Comparison of ENCODE assay signal across 2 fruit fly cellular contexts in the genomic region with DNA sequence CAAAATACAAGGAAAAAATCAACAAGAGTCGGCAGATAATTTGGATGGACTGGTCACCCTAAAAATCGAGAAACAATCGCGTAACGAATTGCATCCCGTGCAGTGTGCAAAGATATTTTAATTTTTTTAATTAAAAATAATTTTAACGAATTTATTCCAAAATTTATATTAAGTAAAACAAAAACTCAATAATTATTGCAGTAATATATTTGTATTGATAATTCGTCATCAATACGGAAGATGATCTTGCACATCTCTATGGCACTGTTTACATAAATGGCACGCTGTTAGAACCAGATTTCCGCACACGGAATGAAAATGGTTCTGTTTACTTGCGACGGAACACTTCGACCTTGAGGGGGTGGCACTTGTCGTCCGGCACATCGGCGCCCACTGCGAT.
A peak's percentile ranks its signal among the peaks of the same experiment; 100 is the strongest.
TF ChIP-seq lines count a peak whose summit lies in the region.

A gene (minus strand): TSS at position 52 of the 400 bp plus-strand sequence.

TF ChIP-seq in whole organism, embryonic, 481 proteins besides CTCF, POLR2A, EP300 and RAD21 (continued from another document and continues in another):
- TF ChIP-seq Asciz (GFP tag; optimal IDR thresholded peaks at IDR 0.05; lab: Kevin White, UChicago) (no peak), cg (GFP tag; optimal IDR thresholded peaks at IDR 0.05; lab: Kevin White, UChicago) (no peak), CG1529 (GFP tag; optimal IDR thresholded peaks at IDR 0.05; lab: Kevin White, UChicago) (peak; percentile 69), CHES-1-like (GFP tag; optimal IDR thresholded peaks at IDR 0.05; lab: Kevin White, UChicago) (peak; percentile 1), tio (GFP tag; optimal IDR thresholded peaks at IDR 0.05; lab: Kevin White, UChicago) (no peak), pb (GFP tag; optimal IDR thresholded peaks at IDR 0.05; lab: Kevin White, UChicago) (no peak), CG7556 (GFP tag; optimal IDR thresholded peaks at IDR 0.05; lab: Kevin White, UChicago) (peak; percentile 89), CG2678 (tag; optimal IDR thresholded peaks at IDR 0.05; lab: Kevin White, UChicago) (peak; percentile 93), ap (GFP tag; IDR thresholded peaks at IDR 0.05; lab: Robert Waterston, UW) (peak; percentile 92), CG8089 (GFP tag; optimal IDR thresholded peaks at IDR 0.05; lab: Kevin White, UChicago) (no peak), pzg (GFP tag; optimal IDR thresholded peaks at IDR 0.05; lab: Kevin White, UChicago) (peak; percentile 21), Fer2 (tag; optimal IDR thresholded peaks at IDR 0.05; lab: Kevin White, UChicago) (peak; percentile 80), Rfx (GFP tag; IDR thresholded peaks at IDR 0.05; lab: Robert Waterston, UW) (peak; percentile 98), CG13894 (tag; optimal IDR thresholded peaks at IDR 0.05; lab: Kevin White, UChicago) (no peak), croc (GFP tag; conservative IDR thresholded peaks at IDR 0.05; lab: Robert Waterston, UW) (peak; percentile 94), repo (GFP tag; optimal IDR thresholded peaks at IDR 0.05; lab: Kevin White, UChicago) (no peak), ac (GFP tag; optimal IDR thresholded peaks at IDR 0.05; lab: Kevin White, UChicago) (peak; percentile 42), E2f1 (GFP tag; IDR thresholded peaks at IDR 0.05; lab: Robert Waterston, UW) (peak; percentile 97), CG1832 (GFP tag; optimal IDR thresholded peaks at IDR 0.05; lab: Kevin White, UChicago) (no peak), Hand (GFP tag; optimal IDR thresholded peaks at IDR 0.05; lab: Kevin White, UChicago) (peak; percentile 8), CG12071 (GFP tag; optimal IDR thresholded peaks at IDR 0.05; lab: Kevin White, UChicago) (no peak), slou (GFP tag; optimal IDR thresholded peaks at IDR 0.05; lab: Kevin White, UChicago) (peak; percentile 73), ash1 (GFP tag; optimal IDR thresholded peaks at IDR 0.05; lab: Kevin White, UChicago) (no peak), CG7839 (tag; optimal IDR thresholded peaks at IDR 0.05; lab: Kevin White, UChicago) (peak; percentile 93), pita (GFP tag; optimal IDR thresholded peaks at IDR 0.05; lab: Kevin White, UChicago) (no peak), CG7745 (tag; optimal IDR thresholded peaks at IDR 0.05; lab: Kevin White, UChicago) (no peak), sim (GFP tag; IDR thresholded peaks at IDR 0.05; lab: Robert Waterston, UW) (peak; percentile 88; the same call in 1 of the 2 replicates), CG32772 (GFP tag; IDR thresholded peaks at IDR 0.05; lab: Robert Waterston, UW) (peak; percentile 99), jing (GFP tag; optimal IDR thresholded peaks at IDR 0.05; lab: Kevin White, UChicago) (peak; percentile 56), phol (tag; optimal IDR thresholded peaks at IDR 0.05; lab: Kevin White, UChicago) (peak; percentile 95), CG5245 (GFP tag; optimal IDR thresholded peaks at IDR 0.05; lab: Kevin White, UChicago) (peak; percentile 83), Tbp (GFP tag; optimal IDR thresholded peaks at IDR 0.05; lab: Kevin White, UChicago) (no peak), CG6791 (GFP tag; IDR thresholded peaks at IDR 0.05; lab: Robert Waterston, UW; ENCODE audit: partially characterized antibody) (no peak), CG12299 (tag; optimal IDR thresholded peaks at IDR 0.05; lab: Kevin White, UChicago) (peak; percentile 78), CG1024 (GFP tag; IDR thresholded peaks at IDR 0.05; lab: Robert Waterston, UW) (peak; percentile 86), Eip74EF (GFP tag; optimal IDR thresholded peaks at IDR 0.05; lab: Kevin White, UChicago) (peak in 1 of 2 experiments; percentile 86), grn (GFP tag; optimal IDR thresholded peaks at IDR 0.05; lab: Kevin White, UChicago) (no peak), p53 (GFP tag; optimal IDR thresholded peaks at IDR 0.05; lab: Kevin White, UChicago) (no peak), CG10209 (GFP tag; optimal IDR thresholded peaks at IDR 0.05; lab: Kevin White, UChicago) (peak; percentile 92), dmrt11E (tag; optimal IDR thresholded peaks at IDR 0.05; lab: Kevin White, UChicago) (peak; percentile 92), Myb (GFP tag; optimal IDR thresholded peaks at IDR 0.05; lab: Kevin White, UChicago) (peak; percentile 2), h (optimal IDR thresholded peaks at IDR 0.05; lab: Kevin White, UChicago) (no peak), CG11085 (GFP tag; IDR thresholded peaks at IDR 0.05; lab: Robert Waterston, UW) (peak; percentile 95), CG1647 (GFP tag; optimal IDR thresholded peaks at IDR 0.05; lab: Kevin White, UChicago) (peak; percentile 8), CG9215 (GFP tag; IDR thresholded peaks at IDR 0.05; lab: Robert Waterston, UW) (peak; percentile 96), CG11093 (GFP tag; IDR thresholded peaks at IDR 0.05; lab: Robert Waterston, UW) (peak; percentile 94), sc (optimal IDR thresholded peaks at IDR 0.05; lab: Kevin White, UChicago) (no peak), sc (GFP tag; optimal IDR thresholded peaks at IDR 0.05; lab: Kevin White, UChicago) (peak; percentile 74), CG14860 (GFP tag; IDR thresholded peaks at IDR 0.05; lab: Robert Waterston, UW; ENCODE audit: partially characterized antibody) (no peak), Kr (GFP tag; optimal IDR thresholded peaks at IDR 0.05; lab: Kevin White, UChicago) (no peak), Mrtf (GFP tag; IDR thresholded peaks at IDR 0.05; lab: Robert Waterston, UW) (peak; percentile 95), zfh1 (GFP tag; IDR thresholded peaks at IDR 0.05; lab: Robert Waterston, UW) (peak; percentile 98), CG4404 (GFP tag; IDR thresholded peaks at IDR 0.05; lab: Robert Waterston, UW) (peak; percentile 98), Rx (GFP tag; IDR thresholded peaks at IDR 0.05; lab: Robert Waterston, UW) (peak; percentile 93), CG30020 (tag; optimal IDR thresholded peaks at IDR 0.05; lab: Kevin White, UChicago) (peak; percentile 72), CG15696 (tag; optimal IDR thresholded peaks at IDR 0.05; lab: Kevin White, UChicago) (peak; percentile 90), H15 (GFP tag; IDR thresholded peaks at IDR 0.05; lab: Robert Waterston, UW) (peak; percentile 97), Dp (GFP tag; optimal IDR thresholded peaks at IDR 0.05; lab: Kevin White, UChicago) (peak; percentile 20), E2f2 (GFP tag; IDR thresholded peaks at IDR 0.05; lab: Robert Waterston, UW) (peak; percentile 76), CG4820 (GFP tag; optimal IDR thresholded peaks at IDR 0.05; lab: Kevin White, UChicago) (peak; percentile 82), TFAM (GFP tag; optimal IDR thresholded peaks at IDR 0.05; lab: Kevin White, UChicago) (no peak), odd (GFP tag; optimal IDR thresholded peaks at IDR 0.05; lab: Kevin White, UChicago) (no peak), stc (GFP tag; IDR thresholded peaks at IDR 0.05; lab: Robert Waterston, UW) (peak; percentile 95), Sox102F (GFP tag; optimal IDR thresholded peaks at IDR 0.05; lab: Kevin White, UChicago) (peak; percentile 96), ttk (GFP tag; IDR thresholded peaks at IDR 0.05; lab: Robert Waterston, UW) (peak; percentile 98)

TF ChIP-seq in whole organism, prepupa, 60 proteins besides CTCF, POLR2A, EP300 and RAD21 (continued from another document):
- TF ChIP-seq lz (GFP tag; optimal IDR thresholded peaks at IDR 0.05; lab: Kevin White, UChicago) (peak; percentile 78), Sox15 (GFP tag; optimal IDR thresholded peaks at IDR 0.05; lab: Kevin White, UChicago) (peak; percentile 85), CG8119 (GFP tag; IDR thresholded peaks at IDR 0.05; lab: Robert Waterston, UW) (peak; percentile 90), fd85E (GFP tag; optimal IDR thresholded peaks at IDR 0.05; lab: Kevin White, UChicago) (peak; percentile 10), CG11902 (GFP tag; optimal IDR thresholded peaks at IDR 0.05; lab: Kevin White, UChicago) (peak; percentile 86), eg (GFP tag; IDR thresholded peaks at IDR 0.05; lab: Robert Waterston, UW) (peak; percentile 96), Eip78C (GFP tag; lab: Kevin White, UChicago) (peak; percentile 94), fkh (GFP tag; optimal IDR thresholded peaks at IDR 0.05; lab: Kevin White, UChicago) (peak; percentile 90), CG6163 (GFP tag; IDR thresholded peaks at IDR 0.05; lab: Robert Waterston, UW) (peak; percentile 92), Eip75B (GFP tag; optimal IDR thresholded peaks at IDR 0.05; lab: Kevin White, UChicago) (no peak)
